Fruit fly (Drosophila melanogaster): ENCODE data around the gene kirre.

DNA sequence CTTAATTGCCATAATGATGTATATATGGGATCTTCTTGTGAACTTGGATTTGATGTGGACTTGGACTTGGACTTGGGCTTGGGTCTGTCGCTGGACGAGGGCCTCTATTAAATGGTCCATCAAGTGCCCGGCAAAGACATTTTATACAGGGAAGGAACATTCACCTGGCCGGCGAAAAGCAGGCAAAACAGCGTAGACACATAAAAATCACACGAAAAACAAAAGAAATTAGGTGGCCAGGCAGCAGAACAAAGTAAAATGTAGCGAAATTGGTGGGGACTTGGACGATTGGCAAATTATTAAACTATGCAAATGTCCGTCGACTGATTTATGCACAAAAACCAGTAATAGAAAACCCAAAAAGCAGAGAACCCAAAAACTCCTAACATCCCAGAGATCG, 187.0 kb downstream of the kirre start, which contains the start of gene CG14424:
- TF ChIP-seq CTCF (optimal IDR thresholded peaks at IDR 0.05) (no peak), CG8478 (optimal IDR thresholded peaks at IDR 0.05) (no peak)
